Fruit fly (Drosophila melanogaster): ENCODE results near the gene CG33223.

Gene CG33223

dm6 chrX:8491452-8492046 is 7.9 kb upstream of the CG33223 start (continued):
- TF ChIP-seq salm (tag; optimal IDR thresholded peaks at IDR 0.05) (no peak), H2.0 (GFP tag; IDR thresholded peaks at IDR 0.05) (no peak), CG3407 (GFP tag; optimal IDR thresholded peaks at IDR 0.05) (no peak), klu (GFP tag; IDR thresholded peaks at IDR 0.05) (no peak), PHDP (tag; optimal IDR thresholded peaks at IDR 0.05) (peak; percentile 10), Lpt (GFP tag; optimal IDR thresholded peaks at IDR 0.05) (no peak), CG1602 (GFP tag; optimal IDR thresholded peaks at IDR 0.05) (peak; percentile 6), lmd (GFP tag; IDR thresholded peaks at IDR 0.05) (no peak; the same call in 1 of the 2 replicates), pnt (GFP tag; optimal IDR thresholded peaks at IDR 0.05) (peak; percentile 21), tio (GFP tag; optimal IDR thresholded peaks at IDR 0.05) (peak; percentile 38), Hr39 (optimal IDR thresholded peaks at IDR 0.05) (no peak), mld (GFP tag; IDR thresholded peaks at IDR 0.05; ENCODE audit: partially characterized antibody) (no peak), CG2875 (GFP tag; optimal IDR thresholded peaks at IDR 0.05) (no peak), CG11456 (GFP tag; IDR thresholded peaks at IDR 0.05) (no peak), CG2120 (GFP tag; optimal IDR thresholded peaks at IDR 0.05) (peak; percentile 36), CG5953 (GFP tag; IDR thresholded peaks at IDR 0.05) (no peak), Myb (GFP tag; optimal IDR thresholded peaks at IDR 0.05) (peak; percentile 17), CG18262 (tag; optimal IDR thresholded peaks at IDR 0.05) (peak; percentile 30), gsb-n (tag; optimal IDR thresholded peaks at IDR 0.05) (no peak), CG6683 (GFP tag; optimal IDR thresholded peaks at IDR 0.05) (no peak), NFAT (GFP tag; IDR thresholded peaks at IDR 0.05) (peak; percentile 31; the same call in 1 of the 2 replicates), schlank (tag; optimal IDR thresholded peaks at IDR 0.05) (no peak), B-H2 (GFP tag; optimal IDR thresholded peaks at IDR 0.05) (no peak), Scr (GFP tag; IDR thresholded peaks at IDR 0.05; ENCODE audit: partially characterized antibody) (no peak), Spps (tag; optimal IDR thresholded peaks at IDR 0.05) (no peak), CG15601 (tag; optimal IDR thresholded peaks at IDR 0.05) (no peak), CG31224 (GFP tag; IDR thresholded peaks at IDR 0.05) (no peak), mam (GFP tag; optimal IDR thresholded peaks at IDR 0.05) (peak; percentile 30), Rx (GFP tag; IDR thresholded peaks at IDR 0.05) (no peak), CG16779 (GFP tag; IDR thresholded peaks at IDR 0.05) (no peak), CG11696 (GFP tag; IDR thresholded peaks at IDR 0.05) (no peak), repo (GFP tag; optimal IDR thresholded peaks at IDR 0.05) (no peak), dm (GFP tag; optimal IDR thresholded peaks at IDR 0.05) (no peak), nmo (GFP tag; optimal IDR thresholded peaks at IDR 0.05) (peak; percentile 15), Hr51 (GFP tag; optimal IDR thresholded peaks at IDR 0.05) (peak in 1 of 2 experiments; percentile 46), Optix (GFP tag; IDR thresholded peaks at IDR 0.05) (0 out of 3 replicates have a peak, but pooled peaks have one; percentile 21), Kr (GFP tag; optimal IDR thresholded peaks at IDR 0.05) (no peak), CG10462 (GFP tag; optimal IDR thresholded peaks at IDR 0.05) (peak; percentile 17), ham (GFP tag; IDR thresholded peaks at IDR 0.05) (no peak), Usf (GFP tag; optimal IDR thresholded peaks at IDR 0.05) (no peak), CG13287 (GFP tag; IDR thresholded peaks at IDR 0.05; ENCODE audit: partially characterized antibody) (no peak), sens (GFP tag) (peak; percentile 83), pita (GFP tag; optimal IDR thresholded peaks at IDR 0.05) (no peak), CG18476 (GFP tag; optimal IDR thresholded peaks at IDR 0.05) (no peak), C15 (GFP tag; IDR thresholded peaks at IDR 0.05) (no peak), Ets65A (GFP tag) (peak; percentile 91), CG2889 (GFP tag; IDR thresholded peaks at IDR 0.05) (no peak), CG14860 (GFP tag; IDR thresholded peaks at IDR 0.05; ENCODE audit: partially characterized antibody) (no peak), al (GFP tag; IDR thresholded peaks at IDR 0.05) (no peak), eve (GFP tag; optimal IDR thresholded peaks at IDR 0.05) (peak in 1 of 2 experiments; percentile 54), Ptx1 (GFP tag; IDR thresholded peaks at IDR 0.05) (peak; percentile 39; the same call in 1 of the 2 replicates), Rfx (GFP tag; IDR thresholded peaks at IDR 0.05) (peak; percentile 34; the same call in 1 of the 2 replicates)
